Fruit fly (Drosophila melanogaster) whole organism, embryonic: ENCODE results near the gene CG16956.
A peak's percentile ranks its signal among the peaks of the same experiment; 100 is the strongest.

Experiments used
- BtbVII ChIP-seq: fragments of 200-800 bp; sonication (Bioruptor generic); optimal IDR thresholded peaks from 3 replicates; lab custom pipeline; 2017; ENCODE audit warnings: missing biosample characterization, mild to moderate bottlenecking, missing genetic modification characterization
- CG10543 ChIP-seq: fragments of 200-800 bp; sonication (Bioruptor generic); optimal IDR thresholded peaks from 3 replicates; lab custom pipeline; 2017; ENCODE audit warnings: missing biosample characterization, mild to moderate bottlenecking, missing genetic modification characterization, moderate library complexity
- CG11696 ChIP-seq: fragments of 200-800 bp; sonication (Bioruptor generic); IDR thresholded peaks from 2 replicates; pipeline ENCODE4 v1.3.6; 2022; ENCODE audit warnings: missing biosample characterization, missing genetic modification characterization
- CG12104 ChIP-seq: fragments of 200-800 bp; sonication (Bioruptor generic); optimal IDR thresholded peaks from 3 replicates; lab custom pipeline; 2016; ENCODE audit warnings: missing biosample characterization, missing genetic modification characterization
- CG12299 ChIP-seq: fragments of 200-800 bp; sonication (Bioruptor generic); optimal IDR thresholded peaks from 2 replicates; lab custom pipeline; 2018; ENCODE audit warnings: missing biosample characterization, mild to moderate bottlenecking, missing genetic modification characterization
- CG12942 ChIP-seq: fragments of 200-800 bp; sonication (Bioruptor generic); optimal IDR thresholded peaks from 3 replicates; lab custom pipeline; 2016; ENCODE audit warnings: missing biosample characterization, missing genetic modification characterization
- CG13123 ChIP-seq: fragments of 200-800 bp; sonication (Bioruptor generic); optimal IDR thresholded peaks from 2 replicates; lab custom pipeline; 2016; ENCODE audit warnings: missing biosample characterization, missing genetic modification characterization
- CG13775 ChIP-seq: fragments of 200-800 bp; sonication (Bioruptor generic); optimal IDR thresholded peaks from 3 replicates; lab custom pipeline; 2017; ENCODE audit warnings: missing biosample characterization, mild to moderate bottlenecking, missing genetic modification characterization
- CG14441 ChIP-seq: fragments of 200-800 bp; sonication (Bioruptor generic); IDR thresholded peaks from 2 replicates; pipeline ENCODE4 v1.3.6; 2022; ENCODE audit warnings: missing biosample characterization, missing genetic modification characterization
- CG15011 ChIP-seq: fragments of 200-800 bp; sonication (Bioruptor generic); optimal IDR thresholded peaks from 3 replicates; lab custom pipeline; 2018; ENCODE audit warnings: missing biosample characterization, mild to moderate bottlenecking, missing genetic modification characterization
- CG15514 ChIP-seq: fragments of 200-800 bp; sonication (Bioruptor generic); optimal IDR thresholded peaks from 3 replicates; lab custom pipeline; 2017; ENCODE audit warnings: missing biosample characterization, missing genetic modification characterization, mild to moderate bottlenecking, moderate library complexity, missing genetic modification reagents
- CG1832 ChIP-seq: fragments of 200-800 bp; sonication (Bioruptor generic); optimal IDR thresholded peaks from 2 replicates; lab custom pipeline; 2017; ENCODE audit warnings: missing biosample characterization, mild to moderate bottlenecking, missing genetic modification characterization, inconsistent platforms
- CG32532 ChIP-seq: fragments of 200-800 bp; sonication (Bioruptor generic); IDR thresholded peaks from 2 replicates; pipeline ENCODE4 v1.3.6; 2022; ENCODE audit warnings: missing biosample characterization, missing genetic modification characterization
- CG3847 ChIP-seq: fragments of 200-800 bp; sonication (Bioruptor generic); IDR thresholded peaks from 2 replicates; pipeline ENCODE4 v1.3.6; 2022; ENCODE audit warnings: missing biosample characterization, missing genetic modification characterization
- CG6813 ChIP-seq: fragments of 200-800 bp; sonication (Bioruptor generic); optimal IDR thresholded peaks from 2 replicates; lab custom pipeline; 2017; ENCODE audit warnings: missing biosample characterization, missing genetic modification characterization, mild to moderate bottlenecking, moderate library complexity, missing genetic modification reagents
- CG7357 ChIP-seq: fragments of 200-800 bp; sonication (Bioruptor generic); IDR thresholded peaks from 3 replicates; pipeline ENCODE4 v1.3.6; 2022; ENCODE audit warnings: missing biosample characterization, missing genetic modification characterization
- CG7372 ChIP-seq: fragments of 200-800 bp; sonication (Bioruptor generic); IDR thresholded peaks from 2 replicates; pipeline ENCODE4 v1.3.6; 2022; ENCODE audit warnings: missing biosample characterization, missing genetic modification characterization
- CG7987 ChIP-seq: fragments of 200-800 bp; sonication (Bioruptor generic); optimal IDR thresholded peaks from 2 replicates; lab custom pipeline; 2018; ENCODE audit warnings: missing biosample characterization, mild to moderate bottlenecking, missing genetic modification characterization, moderate library complexity
- Dek ChIP-seq: fragments of 200-800 bp; sonication (Bioruptor generic); optimal IDR thresholded peaks from 3 replicates; lab custom pipeline; 2019; ENCODE audit warnings: missing biosample characterization, mild to moderate bottlenecking, missing genetic modification characterization, moderate library complexity
- Dp ChIP-seq: fragments of 200-800 bp; sonication (Bioruptor generic); optimal IDR thresholded peaks from 2 replicates; lab custom pipeline; 2018; ENCODE audit warnings: missing biosample characterization, mild to moderate bottlenecking, missing genetic modification characterization, moderate library complexity
- Drgx ChIP-seq: fragments of 200-800 bp; sonication (Bioruptor generic); IDR thresholded peaks from 2 replicates; pipeline ENCODE4 v1.3.6; 2022; ENCODE audit warnings: missing biosample characterization, missing genetic modification characterization
- Gsc ChIP-seq: fragments of 200-800 bp; sonication (Bioruptor generic); IDR thresholded peaks from 2 replicates; pipeline ENCODE4 v1.3.6; 2022; ENCODE audit warnings: missing biosample characterization, missing genetic modification characterization
- HHEX ChIP-seq: fragments of 200-800 bp; sonication (Bioruptor generic); optimal IDR thresholded peaks from 3 replicates; lab custom pipeline; 2017; ENCODE audit warnings: missing biosample characterization, mild to moderate bottlenecking, missing genetic modification characterization, missing genetic modification reagents
- HmgZ ChIP-seq: fragments of 200-800 bp; sonication (Bioruptor generic); optimal IDR thresholded peaks from 2 replicates; lab custom pipeline; 2018; ENCODE audit warnings: missing biosample characterization, mild to moderate bottlenecking, missing genetic modification characterization
- Hmr ChIP-seq: fragments of 200-800 bp; sonication (Bioruptor generic); optimal IDR thresholded peaks from 3 replicates; lab custom pipeline; 2017; ENCODE audit warnings: mild to moderate bottlenecking, missing biosample characterization, missing genetic modification reagents, missing genetic modification characterization
- MBD-R2 ChIP-seq: fragments of 200-800 bp; sonication (Bioruptor generic); IDR thresholded peaks from 2 replicates; pipeline ENCODE4 v1.3.6; 2022; ENCODE audit warnings: missing biosample characterization, missing genetic modification characterization
- MESR4 ChIP-seq: fragments of 200-800 bp; sonication (Bioruptor generic); optimal IDR thresholded peaks from 2 replicates; lab custom pipeline; 2018; ENCODE audit warnings: missing biosample characterization, mild to moderate bottlenecking, missing genetic modification characterization, moderate library complexity
- Nf-YC ChIP-seq: fragments of 200-800 bp; optimal IDR thresholded peaks from 3 replicates; lab custom pipeline; 2019; ENCODE audit warnings: missing biosample characterization, mild to moderate bottlenecking, missing genetic modification characterization, moderate library complexity
- Optix ChIP-seq: fragments of 200-800 bp; sonication (Bioruptor generic); IDR thresholded peaks from 3 replicates; pipeline ENCODE4 v1.3.6; 2022; ENCODE audit warnings: missing biosample characterization, missing genetic modification characterization
- Sry-β ChIP-seq: fragments of 200-800 bp; sonication (Bioruptor generic); optimal IDR thresholded peaks from 2 replicates; lab custom pipeline; 2018; ENCODE audit warnings: missing biosample characterization, mild to moderate bottlenecking, missing genetic modification characterization, moderate library complexity
- ab ChIP-seq: fragments of 200-800 bp; sonication (Bioruptor generic); optimal IDR thresholded peaks from 2 replicates; lab custom pipeline; 2016; ENCODE audit warnings: missing biosample characterization, missing genetic modification characterization
- ac ChIP-seq: fragments of 200-800 bp; sonication (Bioruptor generic); optimal IDR thresholded peaks from 3 replicates; lab custom pipeline; 2017; ENCODE audit warnings: missing biosample characterization, mild to moderate bottlenecking, missing genetic modification characterization
- bsh ChIP-seq, 2 experiments: fragments of 200-800 bp; sonication (Bioruptor generic); optimal IDR thresholded peaks; 2 replicates each; lab custom pipeline; 2017 to 2018; ENCODE audit warnings: mild to moderate bottlenecking in 2 of 2, missing biosample characterization in 2 of 2, missing genetic modification characterization in 2 of 2, moderate library complexity in 1 of 2
- btn ChIP-seq: fragments of 200-800 bp; sonication (Bioruptor generic); optimal IDR thresholded peaks from 2 replicates; lab custom pipeline; 2016; ENCODE audit warnings: missing biosample characterization, missing genetic modification characterization
- cas ChIP-seq: fragments of 200-800 bp; sonication (Bioruptor generic); IDR thresholded peaks from 2 replicates; pipeline ENCODE4 v1.3.6; 2022; ENCODE audit warnings: missing biosample characterization, missing genetic modification characterization
- chm ChIP-seq: fragments of 200-800 bp; sonication (Bioruptor generic); IDR thresholded peaks from 2 replicates; pipeline ENCODE4 v1.3.6; 2022; ENCODE audit warnings: missing biosample characterization, missing genetic modification characterization
- croc ChIP-seq: fragments of 200-800 bp; sonication (Bioruptor generic); conservative IDR thresholded peaks from 3 replicates; pipeline ENCODE4 v1.3.6; 2022; ENCODE audit warnings: missing biosample characterization, missing genetic modification characterization
- dmrt11E ChIP-seq: fragments of 200-800 bp; sonication (Bioruptor generic); optimal IDR thresholded peaks from 3 replicates; lab custom pipeline; 2018; ENCODE audit warnings: missing biosample characterization, mild to moderate bottlenecking, missing genetic modification characterization, moderate library complexity
- fd96Cb ChIP-seq: fragments of 200-800 bp; sonication (Bioruptor generic); optimal IDR thresholded peaks from 2 replicates; lab custom pipeline; 2018; ENCODE audit warnings: missing biosample characterization, mild to moderate bottlenecking, missing genetic modification characterization, moderate library complexity
- gem ChIP-seq: fragments of 200-800 bp; sonication (Bioruptor generic); optimal IDR thresholded peaks from 2 replicates; lab custom pipeline; 2019; ENCODE audit warnings: missing biosample characterization, mild to moderate bottlenecking, missing genetic modification characterization, moderate library complexity
- gfzf ChIP-seq: fragments of 200-800 bp; sonication (Bioruptor generic); optimal IDR thresholded peaks from 2 replicates; lab custom pipeline; 2016; ENCODE audit warnings: missing biosample characterization, mild to moderate bottlenecking, missing genetic modification characterization, moderate library complexity
- lov ChIP-seq, 2 experiments: fragments of 200-800 bp in 1 of 2; fragments of >200 bp in 1 of 2; sonication (Bioruptor generic) in 1 of 2; IDR thresholded peaks in 1 of 2; optimal IDR thresholded peaks in 1 of 2; 2 replicates in 1 of 2; 3 replicates in 1 of 2; pipeline versions ENCODE4 v1.3.6 to Lab custom; 2017 to 2022; ENCODE audit warnings: missing biosample characterization in 1 of 2, missing genetic modification characterization in 1 of 2
- pan ChIP-seq, 4 experiments: fragments of >200 bp in 3 of 4; fragments of 200-800 bp in 1 of 4; sonication (Bioruptor generic) in 1 of 4; optimal IDR thresholded peaks in 3 of 4; IDR thresholded peaks in 1 of 4; 2 replicates each; pipeline versions ENCODE4 v1.3.6 to Lab custom; 2017 to 2022; ENCODE audit warnings: missing biosample characterization in 2 of 4, missing genetic modification characterization in 2 of 4, mixed read lengths in 1 of 4
- phol ChIP-seq: fragments of 200-800 bp; sonication (Bioruptor generic); optimal IDR thresholded peaks from 3 replicates; lab custom pipeline; 2018; ENCODE audit warnings: missing biosample characterization, mild to moderate bottlenecking, missing genetic modification characterization, moderate library complexity
- slp2 ChIP-seq: fragments of 200-800 bp; sonication (Bioruptor generic); optimal IDR thresholded peaks from 2 replicates; lab custom pipeline; 2016; ENCODE audit warnings: missing biosample characterization, missing genetic modification characterization
- sob ChIP-seq: fragments of 200-800 bp; sonication (Bioruptor generic); IDR thresholded peaks from 2 replicates; pipeline ENCODE4 v1.3.6; 2022; ENCODE audit warnings: missing biosample characterization, missing genetic modification characterization
- sug ChIP-seq: fragments of 200-800 bp; optimal IDR thresholded peaks from 2 replicates; lab custom pipeline; 2019; ENCODE audit warnings: missing biosample characterization, mild to moderate bottlenecking, missing genetic modification characterization, moderate library complexity
- tgo ChIP-seq: fragments of 200-800 bp; sonication (Bioruptor generic); IDR thresholded peaks from 3 replicates; pipeline ENCODE4 v1.3.6; 2022; ENCODE audit warnings: missing biosample characterization, missing genetic modification characterization
- tio ChIP-seq: fragments of 200-800 bp; sonication (Bioruptor generic); optimal IDR thresholded peaks from 2 replicates; lab custom pipeline; 2017; ENCODE audit warnings: missing biosample characterization, missing genetic modification characterization, inconsistent platforms

The CG16956 gene

dm6 chr2L:13367378-13367777, 47.0 kb downstream of the CG16956 start, which contains the start of gene Tap42 (continued):
- TF ChIP-seq CG32532 = no peak; the same call in 1 of the 2 replicates
- peak; percentile 48 for TF ChIP-seq sug (tag; lab: Kevin White, UChicago)
- TF ChIP-seq CG3847 = no peak
- TF ChIP-seq CG7987 = peak; percentile 5
- no peak for TF ChIP-seq tio (GFP tag; lab: Kevin White, UChicago)
- TF ChIP-seq CG13775 (GFP tag; lab: Kevin White, UChicago) = no peak
- no peak for TF ChIP-seq croc (GFP tag; lab: Robert Waterston, UW)
- TF ChIP-seq CG13123 (GFP tag; lab: Kevin White, UChicago) = no peak
- TF ChIP-seq gem (tag; lab: Kevin White, UChicago) = peak; percentile 51
- TF ChIP-seq MBD-R2 (GFP tag; lab: Robert Waterston, UW) = peak; percentile 76
- TF ChIP-seq chm (GFP tag; lab: Robert Waterston, UW) = no peak
- TF ChIP-seq btn (GFP tag; lab: Kevin White, UChicago) = no peak
- no peak for TF ChIP-seq Gsc
- no peak for TF ChIP-seq CG7357 (GFP tag; lab: Robert Waterston, UW)
- TF ChIP-seq fd96Cb (tag; lab: Kevin White, UChicago) = no peak
- no peak for TF ChIP-seq HHEX (GFP tag; lab: Kevin White, UChicago)
- TF ChIP-seq Optix (GFP tag; lab: Robert Waterston, UW) = no peak
- no peak for TF ChIP-seq CG12942 (GFP tag; lab: Kevin White, UChicago)
- TF ChIP-seq CG15011 (GFP tag; lab: Kevin White, UChicago) = no peak
- TF ChIP-seq lov (optimal IDR thresholded peaks at IDR 0.05; lab: Kevin White, UChicago) = no peak
- TF ChIP-seq lov (GFP tag; IDR thresholded peaks at IDR 0.05; lab: Robert Waterston, UW) = no peak
- TF ChIP-seq CG7372 = no peak
- no peak for TF ChIP-seq ac (GFP tag; lab: Kevin White, UChicago)
- TF ChIP-seq Nf-YC (tag; lab: Kevin White, UChicago) = peak; percentile 34
- no peak for TF ChIP-seq CG6813 (GFP tag; lab: Kevin White, UChicago)
- peak; percentile 79 for TF ChIP-seq Sry-β
- no peak for TF ChIP-seq Drgx (GFP tag; lab: Robert Waterston, UW)
- no peak for TF ChIP-seq ab (GFP tag; lab: Kevin White, UChicago)
- TF ChIP-seq phol = peak; percentile 72
- TF ChIP-seq CG11696 (GFP tag; lab: Robert Waterston, UW) = no peak

dm6 chr2L:13366109-13366747, 48.1 kb downstream of the CG16956 start, which contains the start of the genes Nnp-1 and Grx3:
Nnp-1 (minus strand) TSS chr2L:13366189.
Grx3 (plus strand) TSS chr2L:13366447.
- no peak for TF ChIP-seq CG1832
- TF ChIP-seq dmrt11E = peak; percentile 61
- peak; percentile 13; the same call in 1 of the 2 replicates for TF ChIP-seq CG14441 (GFP tag; lab: Robert Waterston, UW)
- TF ChIP-seq pan (optimal IDR thresholded peaks at IDR 0.05; lab: Kevin White, UChicago) = no peak
- no peak for TF ChIP-seq pan (GFP tag; optimal IDR thresholded peaks at IDR 0.05 in 1 of 2, IDR thresholded peaks at IDR 0.05 in 1 of 2)
- peak; percentile 65 for TF ChIP-seq CG15514
- peak; percentile 85 for TF ChIP-seq phol
- TF ChIP-seq gfzf (GFP tag; lab: Kevin White, UChicago) = peak; percentile 52
- no peak for TF ChIP-seq cas (GFP tag; lab: Robert Waterston, UW)
- peak; percentile 44; the same call in 1 of the 2 replicates for TF ChIP-seq sob
- TF ChIP-seq Dek (tag; lab: Kevin White, UChicago) = peak; percentile 55
- TF ChIP-seq HmgZ (tag; lab: Kevin White, UChicago) = peak; percentile 52
- peak; percentile 64 for TF ChIP-seq tgo (GFP tag; lab: Robert Waterston, UW)
- TF ChIP-seq CG12104 (GFP tag; lab: Kevin White, UChicago) = peak; percentile 60
- peak; percentile 14 for TF ChIP-seq BtbVII (GFP tag; lab: Kevin White, UChicago)
- peak; percentile 20 for TF ChIP-seq Hmr (GFP tag; lab: Kevin White, UChicago)
- TF ChIP-seq slp2 (GFP tag; lab: Kevin White, UChicago) = no peak
- peak; percentile 82 for TF ChIP-seq CG10543 (GFP tag; lab: Kevin White, UChicago)
- TF ChIP-seq Dp (GFP tag; lab: Kevin White, UChicago) = peak; percentile 1
- peak; percentile 46 for TF ChIP-seq CG12299 (tag; lab: Kevin White, UChicago)
- peak in 1 of 2 experiments; percentile 51 for TF ChIP-seq bsh (GFP tag; optimal IDR thresholded peaks at IDR 0.05; lab: Kevin White, UChicago)
- TF ChIP-seq MESR4 = peak; percentile 26
